Fruit fly (Drosophila melanogaster): ENCODE measurements around the gene CG17600.
A peak's percentile ranks its signal among the peaks of the same experiment; 100 is the strongest.

Gene CG17600

DNA sequence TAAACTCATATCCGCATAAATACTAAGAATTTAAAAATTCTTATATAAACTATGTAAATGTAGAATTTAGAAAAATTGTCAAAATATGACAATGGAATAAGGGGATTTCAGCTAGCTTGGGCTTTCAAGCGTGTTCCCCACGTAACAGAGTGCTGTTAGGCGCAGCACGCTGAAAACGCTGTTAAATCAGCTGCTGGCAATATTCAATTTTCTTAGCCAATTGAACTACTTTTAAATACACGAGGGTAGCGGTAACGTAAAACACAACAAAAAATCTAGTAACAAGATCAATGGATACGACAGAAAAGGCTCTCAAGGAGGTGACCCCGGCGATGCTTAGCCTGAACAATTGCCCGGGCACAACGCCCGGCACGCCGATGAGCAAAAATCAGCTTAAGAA is 41.5 kb upstream of the CG17600 start, which contains the start of gene CG14618 (continued):
- TF ChIP-seq pho (GFP tag; optimal IDR thresholded peaks at IDR 0.05) = no peak
- TF ChIP-seq lov (optimal IDR thresholded peaks at IDR 0.05) = no peak
- no peak for TF ChIP-seq lov (GFP tag; IDR thresholded peaks at IDR 0.05)
- TF ChIP-seq nerfin-1 (tag; optimal IDR thresholded peaks at IDR 0.05) = no peak
- no peak for TF ChIP-seq Hsf (GFP tag; optimal IDR thresholded peaks at IDR 0.05)
- TF ChIP-seq Ets97D (GFP tag; optimal IDR thresholded peaks at IDR 0.05) = no peak
- TF ChIP-seq abd-A (tag; optimal IDR thresholded peaks at IDR 0.05) = no peak
- TF ChIP-seq NK7.1 (GFP tag; optimal IDR thresholded peaks at IDR 0.05) = no peak
- TF ChIP-seq CG10959 (GFP tag; IDR thresholded peaks at IDR 0.05) = no peak
- TF ChIP-seq CG15601 (tag; optimal IDR thresholded peaks at IDR 0.05) = peak; percentile 51
- peak; percentile 51 for TF ChIP-seq MBD-R2 (GFP tag; IDR thresholded peaks at IDR 0.05)
- TF ChIP-seq wek (GFP tag; optimal IDR thresholded peaks at IDR 0.05) = peak; percentile 15
- TF ChIP-seq CG30431 (GFP tag; optimal IDR thresholded peaks at IDR 0.05) = no peak
- TF ChIP-seq B-H1 (GFP tag; IDR thresholded peaks at IDR 0.05) = no peak
- TF ChIP-seq CG11696 (GFP tag; IDR thresholded peaks at IDR 0.05) = no peak
- no peak for TF ChIP-seq CG2120 (GFP tag; optimal IDR thresholded peaks at IDR 0.05)
- TF ChIP-seq pzg (GFP tag; optimal IDR thresholded peaks at IDR 0.05) = peak; percentile 29
- TF ChIP-seq dysf (GFP tag; IDR thresholded peaks at IDR 0.05) = no peak
- peak; percentile 37; the same call in 1 of the 2 replicates for TF ChIP-seq Dref (GFP tag; IDR thresholded peaks at IDR 0.05)
- TF ChIP-seq CG31365 (tag; optimal IDR thresholded peaks at IDR 0.05) = no peak
- TF ChIP-seq CG18599 (GFP tag; optimal IDR thresholded peaks at IDR 0.05) = no peak
- no peak for TF ChIP-seq ATbp (GFP tag; optimal IDR thresholded peaks at IDR 0.05)
- TF ChIP-seq Adf1 (GFP tag; IDR thresholded peaks at IDR 0.05) = no peak
- no peak for TF ChIP-seq bab2 (GFP tag; optimal IDR thresholded peaks at IDR 0.05)
- no peak for TF ChIP-seq CG42726 (GFP tag; IDR thresholded peaks at IDR 0.05; ENCODE audit: partially characterized antibody)
- no peak for TF ChIP-seq CG9876 (GFP tag; optimal IDR thresholded peaks at IDR 0.05)
- TF ChIP-seq Bdp1 (GFP tag; optimal IDR thresholded peaks at IDR 0.05) = no peak
- TF ChIP-seq D19B (GFP tag; optimal IDR thresholded peaks at IDR 0.05) = no peak
- no peak for TF ChIP-seq CHES-1-like (GFP tag; optimal IDR thresholded peaks at IDR 0.05)
- TF ChIP-seq ems (GFP tag; optimal IDR thresholded peaks at IDR 0.05) = no peak
- TF ChIP-seq crp (GFP tag; optimal IDR thresholded peaks at IDR 0.05) = peak in 1 of 2 experiments; percentile 80
- TF ChIP-seq CG13424 (tag; optimal IDR thresholded peaks at IDR 0.05) = no peak
- no peak for TF ChIP-seq slp2 (GFP tag; optimal IDR thresholded peaks at IDR 0.05)
- no peak for TF ChIP-seq CG8944 (GFP tag; optimal IDR thresholded peaks at IDR 0.05)
- no peak for TF ChIP-seq CG1529 (GFP tag; optimal IDR thresholded peaks at IDR 0.05)
- no peak for TF ChIP-seq CG6654 (GFP tag; optimal IDR thresholded peaks at IDR 0.05)
- no peak for TF ChIP-seq sens-2 (GFP tag; IDR thresholded peaks at IDR 0.05)
- no peak for TF ChIP-seq Usf (GFP tag; optimal IDR thresholded peaks at IDR 0.05)
- TF ChIP-seq CG12071 (GFP tag; optimal IDR thresholded peaks at IDR 0.05) = no peak
- TF ChIP-seq Hmr (GFP tag; optimal IDR thresholded peaks at IDR 0.05) = no peak
- TF ChIP-seq CG16779 (GFP tag; IDR thresholded peaks at IDR 0.05) = no peak
- no peak for TF ChIP-seq CG18011 (GFP tag; optimal IDR thresholded peaks at IDR 0.05)
- TF ChIP-seq CG10565 (GFP tag; optimal IDR thresholded peaks at IDR 0.05) = no peak
- TF ChIP-seq fd102C (GFP tag; optimal IDR thresholded peaks at IDR 0.05) = no peak
- no peak for TF ChIP-seq CG14667 (GFP tag; IDR thresholded peaks at IDR 0.05)
- no peak for TF ChIP-seq disco-r (GFP tag; optimal IDR thresholded peaks at IDR 0.05)
- TF ChIP-seq CG3995 (GFP tag; optimal IDR thresholded peaks at IDR 0.05) = no peak
- no peak for TF ChIP-seq CG10147 (GFP tag; optimal IDR thresholded peaks at IDR 0.05)
- TF ChIP-seq CG8388 (GFP tag; optimal IDR thresholded peaks at IDR 0.05) = no peak
- TF ChIP-seq CG10462 (GFP tag; optimal IDR thresholded peaks at IDR 0.05) = no peak
- no peak for TF ChIP-seq chif (GFP tag; optimal IDR thresholded peaks at IDR 0.05)
- no peak for TF ChIP-seq ind (GFP tag; optimal IDR thresholded peaks at IDR 0.05)

Data from whole organism, embryonic.